In the genomic region with DNA sequence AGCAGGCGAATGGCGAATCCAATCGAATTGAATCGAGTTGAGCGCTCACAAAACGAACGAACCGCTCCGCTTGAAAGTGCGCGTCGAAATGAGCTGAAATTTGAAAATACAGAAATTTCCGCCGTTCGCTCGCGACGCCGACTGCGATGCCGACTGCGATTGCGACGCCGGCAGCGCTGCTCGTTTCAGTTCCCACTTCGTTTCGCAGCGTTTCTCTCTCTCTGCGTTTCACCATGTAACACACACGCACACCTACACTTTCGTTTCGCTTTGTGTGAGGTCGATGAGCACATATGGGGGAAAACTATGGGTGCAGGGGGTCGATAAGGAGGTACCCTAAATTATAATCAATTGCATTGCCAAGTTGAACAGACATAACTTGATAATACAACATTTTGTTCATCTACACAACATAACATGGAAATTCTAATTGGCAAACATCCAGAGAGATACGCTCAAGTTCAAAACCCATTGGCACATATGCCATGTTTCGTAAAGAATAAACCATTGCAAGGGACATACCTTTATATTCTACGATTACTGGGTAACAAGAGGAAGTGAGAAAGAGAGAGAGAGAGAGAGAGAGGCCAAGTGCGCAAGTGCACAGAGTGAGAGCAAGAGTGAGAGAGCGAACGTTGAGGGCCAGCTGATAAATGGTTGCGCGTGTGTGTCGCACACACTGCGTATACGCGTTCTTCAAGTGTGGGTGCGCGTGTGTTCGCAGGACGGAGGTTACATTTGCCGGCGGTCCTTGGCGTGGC, we compare ENCODE assay signal across 2 fruit fly cellular contexts.
A peak's percentile ranks its signal among the peaks of the same experiment; 100 is the strongest.
TF ChIP-seq lines count a peak whose summit lies in the region.

No protein-coding gene starts in this region.

TF ChIP-seq in whole organism, embryonic, 481 proteins besides CTCF, POLR2A, EP300 and RAD21 (continued from another document and continues in another):
- TF ChIP-seq hb (GFP tag; IDR thresholded peaks at IDR 0.05; lab: Robert Waterston, UW; ENCODE audit: partially characterized antibody) = no peak
- TF ChIP-seq hbn (GFP tag; IDR thresholded peaks at IDR 0.05; lab: Robert Waterston, UW; ENCODE audit: partially characterized antibody) = no peak
- peak; percentile 96 for TF ChIP-seq ind (GFP tag; optimal IDR thresholded peaks at IDR 0.05; lab: Kevin White, UChicago)
- peak; percentile 91 for TF ChIP-seq nau (GFP tag; optimal IDR thresholded peaks at IDR 0.05; lab: Kevin White, UChicago)
- TF ChIP-seq usp (GFP tag; optimal IDR thresholded peaks at IDR 0.05; lab: Kevin White, UChicago) = no peak
- TF ChIP-seq eyg (GFP tag; optimal IDR thresholded peaks at IDR 0.05; lab: Kevin White, UChicago) = peak; percentile 89
- TF ChIP-seq croc (GFP tag; conservative IDR thresholded peaks at IDR 0.05; lab: Robert Waterston, UW) = peak; percentile 85
- peak; percentile 99 for TF ChIP-seq row (GFP tag; IDR thresholded peaks at IDR 0.05; lab: Robert Waterston, UW)
- peak; percentile 89 for TF ChIP-seq Fer3 (tag; optimal IDR thresholded peaks at IDR 0.05; lab: Kevin White, UChicago)
- peak; percentile 77 for TF ChIP-seq seq (GFP tag; IDR thresholded peaks at IDR 0.05; lab: Robert Waterston, UW)
- peak; percentile 92 for TF ChIP-seq Oli (tag; optimal IDR thresholded peaks at IDR 0.05; lab: Kevin White, UChicago)
- TF ChIP-seq Doc2 (GFP tag; IDR thresholded peaks at IDR 0.05; lab: Robert Waterston, UW) = peak; percentile 41; the same call in 1 of the 2 replicates
- peak; percentile 64 for TF ChIP-seq CG10565 (GFP tag; optimal IDR thresholded peaks at IDR 0.05; lab: Kevin White, UChicago)
- peak; percentile 45; the same call in 1 of the 3 replicates for TF ChIP-seq HLH4C (GFP tag; IDR thresholded peaks at IDR 0.05; lab: Robert Waterston, UW; ENCODE audit: partially characterized antibody)
- TF ChIP-seq sima (GFP tag; optimal IDR thresholded peaks at IDR 0.05; lab: Kevin White, UChicago) = peak; percentile 60
- TF ChIP-seq so (GFP tag; IDR thresholded peaks at IDR 0.05; lab: Robert Waterston, UW) = peak; percentile 91
- TF ChIP-seq Hand (GFP tag; optimal IDR thresholded peaks at IDR 0.05; lab: Kevin White, UChicago) = peak; percentile 91
- TF ChIP-seq otp (GFP tag; IDR thresholded peaks at IDR 0.05; lab: Robert Waterston, UW) = peak; percentile 74; the same call in 1 of the 3 replicates
- TF ChIP-seq CG7987 (GFP tag; optimal IDR thresholded peaks at IDR 0.05; lab: Kevin White, UChicago) = peak; percentile 87
- TF ChIP-seq Atf6 (GFP tag; IDR thresholded peaks at IDR 0.05; lab: Robert Waterston, UW) = peak; percentile 87
- TF ChIP-seq ato (GFP tag; IDR thresholded peaks at IDR 0.05; lab: Robert Waterston, UW; ENCODE audit: partially characterized antibody) = peak; percentile 27; the same call in 1 of the 2 replicates
- no peak for TF ChIP-seq Hey (tag; optimal IDR thresholded peaks at IDR 0.05; lab: Kevin White, UChicago)
- TF ChIP-seq Max (GFP tag; optimal IDR thresholded peaks at IDR 0.05; lab: Kevin White, UChicago) = peak; percentile 91
- peak; percentile 87 for TF ChIP-seq CG10267 (tag; optimal IDR thresholded peaks at IDR 0.05; lab: Kevin White, UChicago)
- peak; percentile 82 for TF ChIP-seq CG10462 (GFP tag; optimal IDR thresholded peaks at IDR 0.05; lab: Kevin White, UChicago)
- no peak for TF ChIP-seq MTF-1 (GFP tag; optimal IDR thresholded peaks at IDR 0.05; lab: Kevin White, UChicago; ENCODE audit: borderline replicate concordance)
- peak; percentile 91 for TF ChIP-seq D19A (tag; optimal IDR thresholded peaks at IDR 0.05; lab: Kevin White, UChicago)
- TF ChIP-seq CG11247 (GFP tag; IDR thresholded peaks at IDR 0.05; lab: Robert Waterston, UW) = peak; percentile 77; the same call in 1 of the 2 replicates
- peak; percentile 89 to 91 for TF ChIP-seq bsh (GFP tag; optimal IDR thresholded peaks at IDR 0.05; lab: Kevin White, UChicago)
- TF ChIP-seq oc (tag; optimal IDR thresholded peaks at IDR 0.05; lab: Kevin White, UChicago) = peak; percentile 86
- peak; percentile 68 for TF ChIP-seq Mad (GFP tag; optimal IDR thresholded peaks at IDR 0.05; lab: Kevin White, UChicago)
- TF ChIP-seq CG7963 (GFP tag; IDR thresholded peaks at IDR 0.05; lab: Robert Waterston, UW; ENCODE audit: partially characterized antibody) = no peak
- peak; percentile 91 for TF ChIP-seq Rfx (GFP tag; IDR thresholded peaks at IDR 0.05; lab: Robert Waterston, UW)
- TF ChIP-seq CkIIα-i1 (GFP tag; IDR thresholded peaks at IDR 0.05; lab: Robert Waterston, UW) = no peak
- TF ChIP-seq CG10321 (GFP tag; IDR thresholded peaks at IDR 0.05; lab: Robert Waterston, UW) = peak; percentile 14; the same call in 1 of the 2 replicates
- TF ChIP-seq crp (GFP tag; optimal IDR thresholded peaks at IDR 0.05; lab: Kevin White, UChicago) = peak in 1 of 2 experiments; percentile 69
- peak; percentile 76 for TF ChIP-seq CG6654 (GFP tag; optimal IDR thresholded peaks at IDR 0.05; lab: Kevin White, UChicago)
- TF ChIP-seq Atf3 (GFP tag; optimal IDR thresholded peaks at IDR 0.05; lab: Kevin White, UChicago) = peak; percentile 90
- peak; percentile 95 for TF ChIP-seq Hr3 (GFP tag; optimal IDR thresholded peaks at IDR 0.05; lab: Kevin White, UChicago)
- TF ChIP-seq CG2202 (tag; optimal IDR thresholded peaks at IDR 0.05; lab: Kevin White, UChicago) = peak; percentile 84
- peak; percentile 90 for TF ChIP-seq CG12236 (GFP tag; optimal IDR thresholded peaks at IDR 0.05; lab: Kevin White, UChicago)
- peak; percentile 88 for TF ChIP-seq CG15011 (GFP tag; optimal IDR thresholded peaks at IDR 0.05; lab: Kevin White, UChicago)
- TF ChIP-seq BEAF-32 (GFP tag; optimal IDR thresholded peaks at IDR 0.05; lab: Kevin White, UChicago) = no peak
- peak; percentile 58; the same call in 1 of the 3 replicates for TF ChIP-seq CG34224 (GFP tag; IDR thresholded peaks at IDR 0.05; lab: Robert Waterston, UW; ENCODE audit: partially characterized antibody)
- peak; percentile 88 for TF ChIP-seq dm (GFP tag; optimal IDR thresholded peaks at IDR 0.05; lab: Kevin White, UChicago)
- peak; percentile 94 for TF ChIP-seq HmgD (GFP tag; optimal IDR thresholded peaks at IDR 0.05; lab: Kevin White, UChicago)
- TF ChIP-seq br (optimal IDR thresholded peaks at IDR 0.05; lab: Kevin White, UChicago) = no peak
- TF ChIP-seq trem (tag; optimal IDR thresholded peaks at IDR 0.05; lab: Kevin White, UChicago) = peak; percentile 85
- TF ChIP-seq CG8359 (GFP tag; optimal IDR thresholded peaks at IDR 0.05; lab: Kevin White, UChicago; ENCODE audit: borderline replicate concordance) = peak; percentile 83
- peak; percentile 94 for TF ChIP-seq bcd (GFP tag; optimal IDR thresholded peaks at IDR 0.05; lab: Kevin White, UChicago)
- peak; percentile 82 for TF ChIP-seq CG3163 (GFP tag; optimal IDR thresholded peaks at IDR 0.05; lab: Kevin White, UChicago)
- TF ChIP-seq CG14667 (GFP tag; IDR thresholded peaks at IDR 0.05; lab: Robert Waterston, UW) = peak; percentile 78
- peak; percentile 5 for TF ChIP-seq Kr (GFP tag; optimal IDR thresholded peaks at IDR 0.05; lab: Kevin White, UChicago)
- TF ChIP-seq Awh (GFP tag; IDR thresholded peaks at IDR 0.05; lab: Robert Waterston, UW) = peak; percentile 75
- peak; percentile 84 for TF ChIP-seq fd3F (GFP tag; optimal IDR thresholded peaks at IDR 0.05; lab: Kevin White, UChicago)
- TF ChIP-seq CG9817 (tag; optimal IDR thresholded peaks at IDR 0.05; lab: Kevin White, UChicago) = peak; percentile 86
- TF ChIP-seq CG9609 (GFP tag; optimal IDR thresholded peaks at IDR 0.05; lab: Kevin White, UChicago) = peak; percentile 93
- peak; percentile 100 for TF ChIP-seq D19B (GFP tag; optimal IDR thresholded peaks at IDR 0.05; lab: Kevin White, UChicago)

TF ChIP-seq in whole organism, prepupa, 60 proteins besides CTCF, POLR2A, EP300 and RAD21 (continued from another document):
- peak; percentile 92 for TF ChIP-seq CG16779 (tag; optimal IDR thresholded peaks at IDR 0.05; lab: Kevin White, UChicago)
- peak; percentile 86 for TF ChIP-seq eg (GFP tag; IDR thresholded peaks at IDR 0.05; lab: Robert Waterston, UW)
- peak; percentile 96 for TF ChIP-seq net (GFP tag; optimal IDR thresholded peaks at IDR 0.05; lab: Kevin White, UChicago)
- TF ChIP-seq CG9139 (GFP tag; optimal IDR thresholded peaks at IDR 0.05; lab: Kevin White, UChicago) = peak; percentile 85
- peak; percentile 97 for TF ChIP-seq topi (GFP tag; optimal IDR thresholded peaks at IDR 0.05; lab: Kevin White, UChicago)
- peak; percentile 95 for TF ChIP-seq CG34406 (GFP tag; optimal IDR thresholded peaks at IDR 0.05; lab: Kevin White, UChicago)
- peak; percentile 97 for TF ChIP-seq CG6792 (GFP tag; optimal IDR thresholded peaks at IDR 0.05; lab: Kevin White, UChicago)
- TF ChIP-seq CG7368 (GFP tag; optimal IDR thresholded peaks at IDR 0.05; lab: Kevin White, UChicago) = peak; percentile 97
- TF ChIP-seq Hr38 (GFP tag; optimal IDR thresholded peaks at IDR 0.05; lab: Kevin White, UChicago) = peak; percentile 69
- peak; percentile 97 for TF ChIP-seq CG3919 (GFP tag; optimal IDR thresholded peaks at IDR 0.05; lab: Kevin White, UChicago)
- TF ChIP-seq CG32006 (GFP tag; optimal IDR thresholded peaks at IDR 0.05; lab: Kevin White, UChicago) = peak; percentile 96
- TF ChIP-seq Met (GFP tag; optimal IDR thresholded peaks at IDR 0.05; lab: Kevin White, UChicago) = peak; percentile 96
- peak; percentile 98 for TF ChIP-seq esn (GFP tag; optimal IDR thresholded peaks at IDR 0.05; lab: Kevin White, UChicago)
- TF ChIP-seq Smox (GFP tag; optimal IDR thresholded peaks at IDR 0.05; lab: Kevin White, UChicago) = peak; percentile 95
